Worm (Caenorhabditis elegans) whole organism, L2 larva: Measurements from ENCODE around the gene ugt-3.

Experiments
- C34F6.9 ChIP-seq: fragments of 150-350 bp; optimal IDR thresholded peaks from 2 replicates; lab custom pipeline; 2014; ENCODE audit warnings: missing biosample characterization, missing genetic modification characterization
- R02D3.7 ChIP-seq: fragments of 150-350 bp; optimal IDR thresholded peaks from 2 replicates; lab custom pipeline; 2014; ENCODE audit warnings: missing biosample characterization, missing genetic modification characterization
- ZK546.5 ChIP-seq: sonication (generic microtip); optimal IDR thresholded peaks from 2 replicates; lab custom pipeline; 2017; ENCODE audit warnings: missing biosample characterization, missing genetic modification characterization
- alr-1 ChIP-seq: fragments of 150-350 bp; optimal IDR thresholded peaks from 2 replicates; lab custom pipeline; 2014; ENCODE audit warnings: missing biosample characterization, missing genetic modification characterization
- lin-39 ChIP-seq: fragments of 150-350 bp; optimal IDR thresholded peaks from 2 replicates; lab custom pipeline; 2014; ENCODE audit warnings: missing biosample characterization, missing genetic modification reagents, missing genetic modification characterization
- nhr-21 ChIP-seq: fragments of 150-350 bp; optimal IDR thresholded peaks from 2 replicates; lab custom pipeline; 2014; ENCODE audit warnings: missing biosample characterization, missing genetic modification characterization
- nhr-237 ChIP-seq: fragments of 150-350 bp; optimal IDR thresholded peaks from 2 replicates; lab custom pipeline; 2014; ENCODE audit warnings: missing biosample characterization, missing genetic modification characterization
- nhr-25 ChIP-seq: fragments of 150-350 bp; sonication (generic microtip); optimal IDR thresholded peaks from 3 replicates; lab custom pipeline; 2014; ENCODE audit warnings: missing biosample characterization, missing genetic modification characterization
- sma-9 ChIP-seq, 2 experiments: fragments of 150-350 bp in 1 of 2; sonication (generic microtip) in 1 of 2; optimal IDR thresholded peaks; 2 replicates each; lab custom pipeline; 2014 to 2016; ENCODE audit warnings: missing genetic modification characterization in 2 of 2, mild to moderate bottlenecking in 1 of 2, missing biosample characterization in 1 of 2, missing compliant biosample characterization in 1 of 2, missing genetic modification reagents in 1 of 2, moderate library complexity in 1 of 2
- unc-55 ChIP-seq: fragments of 150-350 bp; sonication (generic microtip); optimal IDR thresholded peaks from 3 replicates; lab custom pipeline; 2014; ENCODE audit warnings: missing biosample characterization, missing genetic modification reagents, missing genetic modification characterization
- unc-62 ChIP-seq: fragments of 150-350 bp; optimal IDR thresholded peaks from 2 replicates; lab custom pipeline; 2014; ENCODE audit warnings: missing biosample characterization, missing genetic modification reagents, missing genetic modification characterization
- ztf-11 ChIP-seq: sonication (generic microtip); optimal IDR thresholded peaks from 2 replicates; lab custom pipeline; 2017; ENCODE audit warnings: missing biosample characterization, missing genetic modification characterization
- ztf-4 ChIP-seq: fragments of 150-350 bp; optimal IDR thresholded peaks from 2 replicates; lab custom pipeline; 2014; ENCODE audit warnings: missing biosample characterization, missing genetic modification characterization

DNA sequence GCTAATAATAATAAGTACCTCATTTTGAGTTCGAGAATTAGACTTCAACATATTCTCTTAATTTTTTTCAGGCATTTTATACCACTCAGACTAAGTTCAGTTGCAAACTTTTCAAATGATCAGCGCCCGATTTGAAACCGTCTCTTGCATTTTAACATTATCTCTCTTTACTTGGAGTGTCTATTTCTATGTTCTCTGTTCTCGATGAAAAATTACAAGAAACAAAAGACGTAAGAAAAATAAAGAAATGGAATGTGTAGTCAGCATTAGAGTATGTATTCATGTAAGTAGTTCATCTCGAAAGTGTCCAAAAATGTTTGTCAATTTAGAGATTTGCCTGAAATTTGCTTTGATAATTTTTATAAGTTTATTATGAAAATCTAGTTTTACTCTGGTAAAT, at the start of gene ugt-3:
- no peak for TF ChIP-seq C34F6.9 (tag; lab: Kevin White, UChicago)
- TF ChIP-seq R02D3.7 (tag; lab: Kevin White, UChicago): no peak
- no peak for TF ChIP-seq ztf-4
- TF ChIP-seq sma-9 (GFP tag; optimal IDR thresholded peaks at IDR 0.05; lab: Kevin White, UChicago): no peak
- TF ChIP-seq sma-9 (tag; optimal IDR thresholded peaks at IDR 0.05; lab: Kevin White, UChicago): no peak
- no peak for TF ChIP-seq lin-39 (tag; lab: Kevin White, UChicago)
- no peak for TF ChIP-seq nhr-237 (tag; lab: Kevin White, UChicago)
- no peak for TF ChIP-seq ZK546.5
- TF ChIP-seq unc-55 (GFP tag; lab: Kevin White, UChicago): no peak
- no peak for TF ChIP-seq nhr-21 (tag; lab: Kevin White, UChicago)
- no peak for TF ChIP-seq nhr-25
- TF ChIP-seq ztf-11: no peak
- TF ChIP-seq alr-1: no peak
- TF ChIP-seq unc-62 (GFP tag; lab: Kevin White, UChicago): no peak
